Fruit fly (Drosophila melanogaster) whole organism: ENCODE data around the gene Sodq.

Experiments used
- CG8478 ChIP-seq: fragments of >200 bp; optimal IDR thresholded peaks from 2 replicates; lab custom pipeline; 2018; ENCODE audit warnings: inconsistent platforms
- Dll ChIP-seq: fragments of >200 bp; optimal IDR thresholded peaks from 2 replicates; lab custom pipeline; 2017
- EcR ChIP-seq, 2 experiments: fragments of >200 bp; optimal IDR thresholded peaks; 2 replicates each; lab custom pipeline; 2017; ENCODE audit warnings: missing biosample characterization in 2 of 2, missing genetic modification characterization in 2 of 2, missing genetic modification reagents in 2 of 2
- pan ChIP-seq: fragments of >200 bp; optimal IDR thresholded peaks from 2 replicates; lab custom pipeline; 2017

DNA sequence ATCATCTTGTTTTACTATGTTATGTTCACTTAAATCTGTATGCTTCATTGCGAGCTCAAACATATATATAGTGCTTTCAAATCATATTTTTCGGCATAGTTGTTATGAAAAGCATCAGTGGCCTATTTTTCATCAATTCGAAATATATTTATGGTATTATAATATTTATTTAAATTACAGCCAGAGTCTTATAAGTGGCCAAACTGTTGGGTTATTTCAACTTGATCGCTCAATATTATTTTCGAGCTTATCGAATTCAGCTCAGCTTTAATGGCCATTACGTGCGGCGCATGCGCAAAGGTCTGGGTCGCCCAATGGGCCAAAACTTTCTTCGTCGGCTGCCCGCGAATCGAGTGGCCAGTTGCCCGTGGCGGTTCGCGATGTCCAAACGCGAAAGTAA is 1.6 kb downstream of the Sodq start, which contains the start of gene Mco3:
- no peak for TF ChIP-seq EcR (GFP tag; optimal IDR thresholded peaks at IDR 0.05; lab: Kevin White, UChicago)
- TF ChIP-seq Dll: no peak
- no peak for TF ChIP-seq pan
- no peak for TF ChIP-seq CG8478 (lab: Kevin White, UChicago)
